Worm (Caenorhabditis elegans): ENCODE results near the gene srg-15.
A peak's percentile ranks its signal among the peaks of the same experiment; 100 is the strongest.

DNA sequence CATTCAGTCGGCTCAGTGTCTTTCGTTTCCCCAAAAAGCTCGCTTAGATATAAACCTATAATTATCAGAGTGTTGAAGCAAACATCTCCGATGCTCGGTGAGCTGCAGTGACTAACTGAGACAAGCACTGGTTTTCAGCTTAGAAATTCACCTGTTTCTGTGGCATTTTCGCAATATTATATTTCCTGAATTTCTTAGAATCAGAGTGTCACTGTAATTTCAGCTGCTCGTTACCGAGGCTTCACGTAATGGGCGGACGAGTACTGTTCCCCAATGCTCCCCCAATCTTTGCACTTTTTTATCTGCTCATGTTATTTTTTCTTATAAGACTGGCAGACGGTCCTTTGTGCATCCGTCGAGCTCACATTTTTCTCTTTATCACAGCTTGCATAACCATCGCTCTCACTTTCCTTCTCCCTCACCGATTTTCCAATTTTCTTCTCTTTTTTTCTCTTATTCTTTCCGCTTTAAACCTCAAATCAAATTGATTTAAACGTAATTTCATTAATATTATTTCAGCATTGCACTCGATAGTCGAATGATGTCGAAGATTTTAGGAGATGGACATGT is 11.8 kb upstream of the srg-15 start, which contains the start of gene trcs-2:
- TF ChIP-seq elt-3 (tag; optimal IDR thresholded peaks at IDR 0.05), result no peak
- TF ChIP-seq nhr-11 (tag; optimal IDR thresholded peaks at IDR 0.05), result no peak
- no peak for TF ChIP-seq rnt-1 (tag; optimal IDR thresholded peaks at IDR 0.05)
- TF ChIP-seq aly-2 (tag; optimal IDR thresholded peaks at IDR 0.05), result no peak
- peak; percentile 5 for TF ChIP-seq nhr-71 (tag; optimal IDR thresholded peaks at IDR 0.05)
- no peak for TF ChIP-seq ama-1 (optimal IDR thresholded peaks at IDR 0.05)
- no peak for TF ChIP-seq mab-9 (GFP tag; IDR thresholded peaks at IDR 0.05)
- no peak for TF ChIP-seq grh-1 (GFP tag; IDR thresholded peaks at IDR 0.05)
- TF ChIP-seq jun-1 (tag; optimal IDR thresholded peaks at IDR 0.05), result no peak
